Fruit fly (Drosophila melanogaster): ENCODE results near the gene CG44000.

- TF ChIP-seq Hr78 (GFP tag; optimal IDR thresholded peaks at IDR 0.05) (no peak), fru (GFP tag; optimal IDR thresholded peaks at IDR 0.05) (no peak), Myc (optimal IDR thresholded peaks at IDR 0.05) (no peak), usp (GFP tag; optimal IDR thresholded peaks at IDR 0.05) (no peak), Hr83 (GFP tag; optimal IDR thresholded peaks at IDR 0.05; ENCODE audit: poor library complexity, severe bottlenecking) (no peak), CG9705 (GFP tag; optimal IDR thresholded peaks at IDR 0.05) (no peak), psq (GFP tag; optimal IDR thresholded peaks at IDR 0.05) (no peak), sv (GFP tag; optimal IDR thresholded peaks at IDR 0.05) (no peak), br (GFP tag; optimal IDR thresholded peaks at IDR 0.05) (no peak)
These were observed 15.0 kb upstream of the CG44000 start, which contains the start of gene vkg for dm6 chr2L:5028091-5028490.
